Worm (Caenorhabditis elegans) whole organism, L3 larva: Measurements from ENCODE around the gene R11G10.4.

Experiments
- R02D3.7 ChIP-seq: fragments of 150-350 bp; optimal IDR thresholded peaks from 2 replicates; lab custom pipeline; 2014; ENCODE audit warnings: missing biosample characterization, missing genetic modification characterization
- ama-1 ChIP-seq: fragments of 150-350 bp; optimal IDR thresholded peaks from 2 replicates; lab custom pipeline; 2018
- ceh-16 ChIP-seq: sonication (generic microtip); optimal IDR thresholded peaks from 2 replicates; lab custom pipeline; 2017; ENCODE audit warnings: missing biosample characterization, missing genetic modification characterization
- ceh-28 ChIP-seq: fragments of 150-350 bp; optimal IDR thresholded peaks from 2 replicates; lab custom pipeline; 2014; ENCODE audit warnings: missing biosample characterization, missing genetic modification reagents, missing genetic modification characterization
- ceh-9 ChIP-seq: sonication (generic microtip); optimal IDR thresholded peaks from 2 replicates; lab custom pipeline; 2018; ENCODE audit warnings: missing biosample characterization, missing genetic modification characterization
- egl-27 ChIP-seq: sonication (generic microtip); optimal IDR thresholded peaks from 4 replicates; lab custom pipeline; 2017; ENCODE audit warnings: missing biosample characterization, missing genetic modification reagents, missing genetic modification characterization
- egl-5 ChIP-seq: fragments of 150-350 bp; optimal IDR thresholded peaks from 2 replicates; lab custom pipeline; 2017; ENCODE audit warnings: missing biosample characterization, missing genetic modification reagents, missing genetic modification characterization, inconsistent platforms
- elt-1 ChIP-seq: fragments of 150-350 bp; optimal IDR thresholded peaks from 2 replicates; lab custom pipeline; 2014; ENCODE audit warnings: missing biosample characterization, missing genetic modification characterization
- elt-2 ChIP-seq: sonication (generic microtip); optimal IDR thresholded peaks from 2 replicates; lab custom pipeline; 2016; ENCODE audit warnings: missing genetic modification reagents, mild to moderate bottlenecking, missing genetic modification characterization, missing compliant biosample characterization
- eor-1 ChIP-seq, 2 experiments: fragments of 150-350 bp; optimal IDR thresholded peaks; 2 replicates each; lab custom pipeline; 2014 to 2018; ENCODE audit warnings: missing biosample characterization in 2 of 2, missing genetic modification characterization in 2 of 2
- fkh-10 ChIP-seq: sonication (generic microtip); optimal IDR thresholded peaks from 2 replicates; lab custom pipeline; 2017; ENCODE audit warnings: missing biosample characterization, missing genetic modification reagents, missing genetic modification characterization
- fos-1 ChIP-seq: fragments of 150-350 bp; optimal IDR thresholded peaks from 2 replicates; lab custom pipeline; 2014; ENCODE audit warnings: missing biosample characterization, missing genetic modification characterization
- hmg-11 ChIP-seq: sonication (generic microtip); optimal IDR thresholded peaks from 2 replicates; lab custom pipeline; 2016; ENCODE audit warnings: missing genetic modification characterization, missing compliant biosample characterization
- jun-1 ChIP-seq: fragments of 150-350 bp; optimal IDR thresholded peaks from 2 replicates; lab custom pipeline; 2014; ENCODE audit warnings: missing biosample characterization, missing genetic modification reagents, missing genetic modification characterization
- lin-15B ChIP-seq: fragments of 150-350 bp; optimal IDR thresholded peaks from 2 replicates; lab custom pipeline; 2014; ENCODE audit warnings: missing biosample characterization, missing genetic modification characterization
- lin-39 ChIP-seq: fragments of 150-350 bp; optimal IDR thresholded peaks from 2 replicates; lab custom pipeline; 2018; ENCODE audit warnings: missing biosample characterization, missing genetic modification reagents, missing genetic modification characterization
- lsy-12 ChIP-seq: sonication (generic microtip); optimal IDR thresholded peaks from 2 replicates; lab custom pipeline; 2016; ENCODE audit warnings: mild to moderate bottlenecking, missing genetic modification characterization, missing compliant biosample characterization
- mml-1 ChIP-seq: fragments of 150-350 bp; sonication (generic microtip); optimal IDR thresholded peaks from 3 replicates; lab custom pipeline; 2014; ENCODE audit warnings: missing biosample characterization, missing genetic modification characterization
- nfya-1 ChIP-seq: sonication (generic microtip); optimal IDR thresholded peaks from 2 replicates; lab custom pipeline; 2017; ENCODE audit warnings: missing genetic modification characterization, mild to moderate bottlenecking, missing compliant biosample characterization, antibody characterized with exemption, moderate library complexity; ENCODE audit not compliant: insufficient read depth
- nhr-11 ChIP-seq: fragments of 150-350 bp; optimal IDR thresholded peaks from 2 replicates; lab custom pipeline; 2014; ENCODE audit warnings: missing biosample characterization, missing genetic modification characterization
- nhr-12 ChIP-seq: fragments of 150-350 bp; optimal IDR thresholded peaks from 2 replicates; lab custom pipeline; 2014; ENCODE audit warnings: missing biosample characterization, missing genetic modification characterization
- nhr-23 ChIP-seq: fragments of 150-350 bp; optimal IDR thresholded peaks from 2 replicates; lab custom pipeline; 2014; ENCODE audit warnings: missing biosample characterization, missing genetic modification reagents, missing genetic modification characterization
- nhr-237 ChIP-seq: fragments of 150-350 bp; optimal IDR thresholded peaks from 2 replicates; lab custom pipeline; 2014; ENCODE audit warnings: missing biosample characterization, missing genetic modification characterization
- nhr-25 ChIP-seq: sonication (generic microtip); optimal IDR thresholded peaks from 2 replicates; lab custom pipeline; 2017; ENCODE audit warnings: missing biosample characterization, missing genetic modification characterization
- nhr-28 ChIP-seq: fragments of 150-350 bp; optimal IDR thresholded peaks from 2 replicates; lab custom pipeline; 2014; ENCODE audit warnings: missing biosample characterization, missing genetic modification characterization
- nhr-43 ChIP-seq: sonication (generic microtip); optimal IDR thresholded peaks from 2 replicates; lab custom pipeline; 2016; ENCODE audit warnings: mild to moderate bottlenecking, missing genetic modification characterization, missing compliant biosample characterization; ENCODE audit not compliant: poor library complexity, severe bottlenecking
- nhr-77 ChIP-seq: fragments of 150-350 bp; optimal IDR thresholded peaks from 2 replicates; lab custom pipeline; 2014; ENCODE audit warnings: missing biosample characterization, missing genetic modification characterization
- pha-4 ChIP-seq: fragments of 150-350 bp; optimal IDR thresholded peaks from 2 replicates; lab custom pipeline; 2014; ENCODE audit warnings: missing biosample characterization, missing genetic modification reagents, missing genetic modification characterization
- pqm-1 ChIP-seq: fragments of 150-350 bp; optimal IDR thresholded peaks from 2 replicates; lab custom pipeline; 2017; ENCODE audit warnings: missing biosample characterization, missing genetic modification characterization, inconsistent platforms
- sea-2 ChIP-seq: fragments of 150-350 bp; sonication (generic microtip); optimal IDR thresholded peaks from 4 replicates; lab custom pipeline; 2014; ENCODE audit warnings: missing biosample characterization, missing genetic modification reagents, missing genetic modification characterization
- skn-1 ChIP-seq: fragments of 150-350 bp; optimal IDR thresholded peaks from 2 replicates; lab custom pipeline; 2014; ENCODE audit warnings: missing biosample characterization, missing genetic modification characterization
- snpc-4 ChIP-seq: fragments of 150-350 bp; optimal IDR thresholded peaks from 2 replicates; lab custom pipeline; 2014; ENCODE audit warnings: missing biosample characterization, missing genetic modification characterization
- tbx-2 ChIP-seq: sonication (generic microtip); optimal IDR thresholded peaks from 2 replicates; lab custom pipeline; 2016; ENCODE audit warnings: mild to moderate bottlenecking, missing genetic modification characterization, missing compliant biosample characterization
- zag-1 ChIP-seq: fragments of 150-350 bp; optimal IDR thresholded peaks from 2 replicates; lab custom pipeline; 2014; ENCODE audit warnings: missing biosample characterization, missing genetic modification characterization

Gene R11G10.4

DNA sequence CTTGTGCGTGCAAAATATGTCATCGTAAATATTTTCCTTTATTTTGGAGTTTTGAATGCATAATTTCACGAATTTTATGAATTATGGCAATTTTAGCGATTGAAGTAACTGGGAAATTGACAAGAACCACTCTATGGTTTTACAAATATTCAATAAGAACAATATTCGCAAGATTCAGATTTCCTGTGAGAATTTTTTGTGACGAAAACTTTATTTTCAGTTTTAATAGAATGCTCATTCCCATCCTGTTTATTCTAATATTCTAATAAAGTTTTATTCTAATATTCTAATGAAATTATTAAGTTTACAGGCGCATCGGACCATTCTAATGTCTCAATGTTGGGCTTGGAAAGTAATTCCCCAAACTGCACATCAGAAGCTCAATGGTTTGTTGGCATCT, 16.8 kb downstream of the R11G10.4 start, which contains the start of gene R11G10.3:
R11G10.3 (plus strand) TSS at position 301 of the 400 bp plus-strand sequence.
- TF ChIP-seq nhr-23 (tag; lab: Kevin White, UChicago) (no peak), jun-1 (no peak), lsy-12 (tag; lab: Kevin White, UChicago) (no peak), nhr-237 (tag; lab: Kevin White, UChicago) (no peak)

ce11 chrV:13529165-13529564, 22.7 kb downstream of the R11G10.4 start:
- TF ChIP-seq ama-1 (lab: Kevin White, UChicago): peak; percentile 58
- TF ChIP-seq ceh-16 (tag; lab: Kevin White, UChicago): no peak
- no peak for TF ChIP-seq nhr-43
- peak; percentile 68 for TF ChIP-seq pqm-1
- TF ChIP-seq nhr-12 (tag; lab: Kevin White, UChicago): no peak
- TF ChIP-seq pha-4 (tag; lab: Kevin White, UChicago): peak; percentile 31
- no peak for TF ChIP-seq nhr-23 (tag; lab: Kevin White, UChicago)
- TF ChIP-seq elt-1 (tag; lab: Kevin White, UChicago): no peak
- no peak for TF ChIP-seq nhr-237 (tag; lab: Kevin White, UChicago)
- TF ChIP-seq nhr-11 (tag; lab: Kevin White, UChicago): no peak
- TF ChIP-seq elt-2 (tag; lab: Kevin White, UChicago): peak; percentile 35
- TF ChIP-seq jun-1: peak; percentile 42

ce11 chrV:13530698-13531097, 24.3 kb downstream of the R11G10.4 start, which contains the start of gene ttr-44:
ttr-44 (minus strand) TSS chrV:13530744.
- peak; percentile 87 for TF ChIP-seq elt-2 (tag; lab: Kevin White, UChicago)
- TF ChIP-seq jun-1: peak; percentile 30
- TF ChIP-seq pha-4 (tag; lab: Kevin White, UChicago): peak; percentile 81
- TF ChIP-seq pqm-1: peak; percentile 87
- TF ChIP-seq nhr-25 (tag; lab: Kevin White, UChicago): no peak

- TF ChIP-seq mml-1 (tag; lab: Kevin White, UChicago) (no peak), pqm-1 (peak; percentile 32), R02D3.7 (no peak), elt-2 (tag; lab: Kevin White, UChicago) (peak; percentile 48), nhr-237 (tag; lab: Kevin White, UChicago) (no peak), egl-5 (tag; lab: Kevin White, UChicago) (no peak)
Measured at ce11 chrV:13532469-13532868, 26.0 kb downstream of the R11G10.4 start.

- TF ChIP-seq eor-1 (tag; optimal IDR thresholded peaks at IDR 0.05; lab: Kevin White, UChicago): no peak
- no peak for TF ChIP-seq pha-4 (tag; lab: Kevin White, UChicago)
- no peak for TF ChIP-seq ceh-28 (tag; lab: Kevin White, UChicago)
- no peak for TF ChIP-seq ama-1 (lab: Kevin White, UChicago)
- no peak for TF ChIP-seq skn-1 (tag; lab: Kevin White, UChicago)
- no peak for TF ChIP-seq ceh-9 (tag; lab: Kevin White, UChicago)
- TF ChIP-seq egl-27 (tag; lab: Kevin White, UChicago): no peak
- no peak for TF ChIP-seq nfya-1 (tag; lab: Kevin White, UChicago)
- TF ChIP-seq nhr-237 (tag; lab: Kevin White, UChicago): no peak
- no peak for TF ChIP-seq sea-2
- TF ChIP-seq mml-1 (tag; lab: Kevin White, UChicago): no peak
- TF ChIP-seq nhr-12 (tag; lab: Kevin White, UChicago): no peak
- no peak for TF ChIP-seq zag-1 (tag; lab: Kevin White, UChicago)
Measured at ce11 chrV:13536058-13536579, 29.7 kb downstream of the R11G10.4 start, which contains the start of gene frpr-5. frpr-5 (minus strand) TSS chrV:13536108.

ce11 chrV:13551601-13552000, 45.2 kb downstream of the R11G10.4 start, which contains the start of the genes C56A3.4 and C56A3.5:
C56A3.4 (minus strand) TSS chrV:13551754.
C56A3.5 (plus strand) TSS chrV:13551967.
- TF ChIP-seq nhr-12 (tag; lab: Kevin White, UChicago): no peak
- no peak for TF ChIP-seq nhr-28 (tag; lab: Kevin White, UChicago)
- peak; percentile 40 for TF ChIP-seq pha-4 (tag; lab: Kevin White, UChicago)
- TF ChIP-seq fos-1 (tag; lab: Kevin White, UChicago): no peak
- TF ChIP-seq snpc-4 (tag; lab: Kevin White, UChicago): peak; percentile 8
- peak; percentile 82 for TF ChIP-seq lin-15B (tag; lab: Kevin White, UChicago)
- TF ChIP-seq nhr-43: peak; percentile 59
- TF ChIP-seq nhr-23 (tag; lab: Kevin White, UChicago): peak; percentile 41
- peak; percentile 49 for TF ChIP-seq nfya-1 (tag; lab: Kevin White, UChicago)
- no peak for TF ChIP-seq R02D3.7
- peak; percentile 23 for TF ChIP-seq jun-1
- no peak for TF ChIP-seq lin-39 (tag; lab: Kevin White, UChicago)
- no peak for TF ChIP-seq tbx-2 (tag; lab: Kevin White, UChicago)
- no peak for TF ChIP-seq ceh-9 (tag; lab: Kevin White, UChicago)
- peak; percentile 63 for TF ChIP-seq hmg-11 (tag; lab: Kevin White, UChicago)
- no peak for TF ChIP-seq nhr-77 (tag; lab: Kevin White, UChicago)
- TF ChIP-seq fkh-10 (GFP tag; lab: Kevin White, UChicago): no peak
- no peak for TF ChIP-seq eor-1 (tag; optimal IDR thresholded peaks at IDR 0.05; lab: Kevin White, UChicago)
- TF ChIP-seq elt-2 (tag; lab: Kevin White, UChicago): peak; percentile 22
- TF ChIP-seq, all 47 proteins: peak for 9
